Fruit fly (Drosophila melanogaster): ENCODE measurements around the gene Hmgcr.

The Hmgcr gene

DNA sequence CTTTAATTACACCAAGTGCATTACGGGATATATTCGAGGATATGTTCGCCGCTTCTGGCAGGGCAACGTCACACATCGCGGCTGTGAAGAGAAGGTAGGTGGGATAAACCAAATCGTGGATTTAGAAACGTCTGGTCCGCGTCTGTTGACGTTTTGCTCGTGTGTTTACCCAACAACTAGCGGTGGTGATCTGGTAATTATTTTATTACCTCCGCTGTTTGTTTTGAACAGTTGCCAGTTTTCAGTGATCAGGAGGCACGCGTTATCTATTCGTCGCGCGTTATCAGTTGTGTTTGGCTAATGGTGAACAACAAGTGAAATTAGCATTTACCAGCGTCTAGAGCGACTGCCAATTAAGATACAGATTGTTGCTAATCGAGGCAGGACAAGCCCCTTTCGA is 4.1 kb upstream of the Hmgcr start (continued):
- TF ChIP-seq CG9876 (GFP tag; optimal IDR thresholded peaks at IDR 0.05) (no peak), nom (GFP tag; optimal IDR thresholded peaks at IDR 0.05) (no peak), CG16863 (GFP tag; optimal IDR thresholded peaks at IDR 0.05) (no peak), B-H1 (GFP tag; IDR thresholded peaks at IDR 0.05) (no peak), Adf1 (GFP tag; IDR thresholded peaks at IDR 0.05) (no peak), Hey (tag; optimal IDR thresholded peaks at IDR 0.05) (peak; percentile 57), Sox102F (GFP tag; optimal IDR thresholded peaks at IDR 0.05) (no peak), CG34376 (GFP tag; optimal IDR thresholded peaks at IDR 0.05) (peak; percentile 79), CG15269 (tag; optimal IDR thresholded peaks at IDR 0.05) (peak; percentile 27), emc (GFP tag; optimal IDR thresholded peaks at IDR 0.05) (no peak), CG16813 (GFP tag; IDR thresholded peaks at IDR 0.05; ENCODE audit: partially characterized antibody) (no peak), Doc3 (GFP tag; IDR thresholded peaks at IDR 0.05; ENCODE audit: partially characterized antibody) (no peak), CG3847 (GFP tag; IDR thresholded peaks at IDR 0.05) (no peak), phol (tag; optimal IDR thresholded peaks at IDR 0.05) (no peak), CG17612 (GFP tag; IDR thresholded peaks at IDR 0.05) (no peak), ken (GFP tag; IDR thresholded peaks at IDR 0.05) (no peak), CG2712 (tag; optimal IDR thresholded peaks at IDR 0.05) (no peak), stwl (tag; optimal IDR thresholded peaks at IDR 0.05) (no peak), tio (GFP tag; optimal IDR thresholded peaks at IDR 0.05) (no peak), CG1529 (GFP tag; optimal IDR thresholded peaks at IDR 0.05) (no peak), CG12155 (GFP tag; optimal IDR thresholded peaks at IDR 0.05) (no peak), CG8388 (GFP tag; optimal IDR thresholded peaks at IDR 0.05) (no peak), Bgb (GFP tag; IDR thresholded peaks at IDR 0.05; ENCODE audit: partially characterized antibody) (no peak), Mes4 (GFP tag; optimal IDR thresholded peaks at IDR 0.05) (no peak), unpg (GFP tag; optimal IDR thresholded peaks at IDR 0.05) (peak; percentile 40), so (GFP tag; IDR thresholded peaks at IDR 0.05) (peak; percentile 40; the same call in 1 of the 3 replicates), toy (GFP tag; IDR thresholded peaks at IDR 0.05) (no peak), slbo (GFP tag; IDR thresholded peaks at IDR 0.05) (no peak), CG13123 (GFP tag; optimal IDR thresholded peaks at IDR 0.05) (no peak), Dref (GFP tag; IDR thresholded peaks at IDR 0.05) (no peak), HLHmδ (GFP tag; optimal IDR thresholded peaks at IDR 0.05) (peak; percentile 56), ase (GFP tag; IDR thresholded peaks at IDR 0.05) (no peak), Xrp1 (GFP tag; IDR thresholded peaks at IDR 0.05) (peak; percentile 53; the same call in 1 of the 2 replicates), Bdp1 (GFP tag; optimal IDR thresholded peaks at IDR 0.05) (peak; percentile 16), NfI (GFP tag; optimal IDR thresholded peaks at IDR 0.05) (peak; percentile 8), Dek (tag; optimal IDR thresholded peaks at IDR 0.05) (peak; percentile 19), crol (GFP tag; IDR thresholded peaks at IDR 0.05) (no peak), sob (GFP tag; IDR thresholded peaks at IDR 0.05) (peak; percentile 61; the same call in 1 of the 2 replicates), hth (optimal IDR thresholded peaks at IDR 0.05) (no peak), psq (GFP tag; optimal IDR thresholded peaks at IDR 0.05) (no peak), CG17912 (GFP tag; optimal IDR thresholded peaks at IDR 0.05) (no peak), Hmx (GFP tag; optimal IDR thresholded peaks at IDR 0.05) (no peak), Gug (GFP tag; IDR thresholded peaks at IDR 0.05) (no peak), NK7.1 (GFP tag; optimal IDR thresholded peaks at IDR 0.05) (no peak), CG1832 (GFP tag; optimal IDR thresholded peaks at IDR 0.05) (no peak), tap (tag; optimal IDR thresholded peaks at IDR 0.05) (no peak), CG11085 (GFP tag; IDR thresholded peaks at IDR 0.05) (no peak), CG15479 (GFP tag; optimal IDR thresholded peaks at IDR 0.05) (no peak), CG10274 (GFP tag; optimal IDR thresholded peaks at IDR 0.05) (peak; percentile 4), ab (GFP tag; optimal IDR thresholded peaks at IDR 0.05) (no peak), CG12659 (GFP tag; optimal IDR thresholded peaks at IDR 0.05) (peak; percentile 29), Ets65A (GFP tag) (no peak), chm (GFP tag; IDR thresholded peaks at IDR 0.05) (no peak)
